Worm (Caenorhabditis elegans): ENCODE data around the gene K09D9.3.

K09D9.3 gene

ce11 chrV:4019188-4019587 lies at the start of gene K09D9.3:
Gene K09D9.3, plus strand, starts transcription at chrV:4019488.
- TF ChIP-seq snpc-4 (tag; optimal IDR thresholded peaks at IDR 0.05) (no peak), elt-3 (tag; optimal IDR thresholded peaks at IDR 0.05) (no peak), hmg-11 (tag; optimal IDR thresholded peaks at IDR 0.05) (no peak), nhr-12 (tag; optimal IDR thresholded peaks at IDR 0.05) (no peak), R02D3.7 (tag; optimal IDR thresholded peaks at IDR 0.05) (no peak), eor-1 (tag; optimal IDR thresholded peaks at IDR 0.05) (no peak), elt-1 (tag; optimal IDR thresholded peaks at IDR 0.05) (no peak), lsy-12 (tag; optimal IDR thresholded peaks at IDR 0.05) (no peak), zag-1 (tag; optimal IDR thresholded peaks at IDR 0.05) (no peak), ceh-82 (tag; optimal IDR thresholded peaks at IDR 0.05) (no peak)

ce11 chrV:3969664-3970063 lies 49.6 kb upstream of the K09D9.3 start:
- TF ChIP-seq elt-2 (tag; optimal IDR thresholded peaks at IDR 0.05) = peak; percentile 23
- no peak for TF ChIP-seq ama-1 (optimal IDR thresholded peaks at IDR 0.05)
- no peak for TF ChIP-seq eor-1 (tag; optimal IDR thresholded peaks at IDR 0.05)
- TF ChIP-seq nfya-1 (tag; optimal IDR thresholded peaks at IDR 0.05; ENCODE audit: insufficient read depth) = no peak
- TF ChIP-seq nhr-12 (tag; optimal IDR thresholded peaks at IDR 0.05) = no peak
- no peak for TF ChIP-seq fkh-10 (GFP tag; optimal IDR thresholded peaks at IDR 0.05)
- no peak for TF ChIP-seq nhr-11 (tag; optimal IDR thresholded peaks at IDR 0.05)

- TF ChIP-seq pha-4 (tag; optimal IDR thresholded peaks at IDR 0.05) = peak; percentile 10
- peak; percentile 80 for TF ChIP-seq elt-2 (tag; optimal IDR thresholded peaks at IDR 0.05)
- TF ChIP-seq ama-1 (optimal IDR thresholded peaks at IDR 0.05) = no peak
- TF ChIP-seq nhr-23 (tag; optimal IDR thresholded peaks at IDR 0.05) = no peak
- peak; percentile 71 for TF ChIP-seq pqm-1 (tag; optimal IDR thresholded peaks at IDR 0.05)
- TF ChIP-seq nhr-77 (tag; optimal IDR thresholded peaks at IDR 0.05) = no peak
These were observed 48.9 kb upstream of the K09D9.3 start, which contains the start of gene cyp-34A9 for ce11 chrV:3970410-3970809. Gene cyp-34A9, minus strand, starts transcription at chrV:3970540.

ce11 chrV:3972846-3973245 lies 46.4 kb upstream of the K09D9.3 start, which contains the start of gene cyp-34A10:
Gene cyp-34A10, minus strand, starts transcription at chrV:3972991.
- TF ChIP-seq ceh-28 (tag; optimal IDR thresholded peaks at IDR 0.05) (no peak), daf-12 (tag; optimal IDR thresholded peaks at IDR 0.05) (no peak), fkh-10 (GFP tag; optimal IDR thresholded peaks at IDR 0.05) (no peak), nhr-237 (tag; optimal IDR thresholded peaks at IDR 0.05) (no peak), egl-27 (tag; optimal IDR thresholded peaks at IDR 0.05) (no peak)

- TF ChIP-seq egl-5 (tag; optimal IDR thresholded peaks at IDR 0.05) (no peak), ama-1 (optimal IDR thresholded peaks at IDR 0.05) (no peak), jun-1 (tag; optimal IDR thresholded peaks at IDR 0.05) (no peak), R02D3.7 (tag; optimal IDR thresholded peaks at IDR 0.05) (no peak), ceh-28 (tag; optimal IDR thresholded peaks at IDR 0.05) (no peak), elt-3 (tag; optimal IDR thresholded peaks at IDR 0.05) (no peak), elt-2 (tag; optimal IDR thresholded peaks at IDR 0.05) (no peak), nfya-1 (tag; optimal IDR thresholded peaks at IDR 0.05; ENCODE audit: insufficient read depth) (no peak), ceh-16 (tag; optimal IDR thresholded peaks at IDR 0.05) (no peak), ztf-11 (tag; optimal IDR thresholded peaks at IDR 0.05) (no peak), lin-39 (tag; optimal IDR thresholded peaks at IDR 0.05) (no peak), fos-1 (tag; optimal IDR thresholded peaks at IDR 0.05) (no peak), sea-2 (GFP tag; optimal IDR thresholded peaks at IDR 0.05) (no peak), fkh-10 (GFP tag; optimal IDR thresholded peaks at IDR 0.05) (no peak), pqm-1 (tag; optimal IDR thresholded peaks at IDR 0.05) (no peak), zag-1 (tag; optimal IDR thresholded peaks at IDR 0.05) (no peak), nhr-28 (tag; optimal IDR thresholded peaks at IDR 0.05) (no peak), aly-2 (tag; optimal IDR thresholded peaks at IDR 0.05) (no peak)
These were observed 44.9 kb upstream of the K09D9.3 start, which contains the start of gene str-82 for ce11 chrV:3974361-3974760. Gene str-82, plus strand, starts transcription at chrV:3974661.

- TF ChIP-seq zag-1 (tag; optimal IDR thresholded peaks at IDR 0.05) (no peak), lsy-12 (tag; optimal IDR thresholded peaks at IDR 0.05) (no peak), fkh-10 (GFP tag; optimal IDR thresholded peaks at IDR 0.05) (no peak), nhr-43 (tag; optimal IDR thresholded peaks at IDR 0.05; ENCODE audit: poor library complexity, severe bottlenecking) (no peak), mdl-1 (tag; optimal IDR thresholded peaks at IDR 0.05) (no peak), nhr-11 (tag; optimal IDR thresholded peaks at IDR 0.05) (no peak), ZK546.5 (tag; optimal IDR thresholded peaks at IDR 0.05) (no peak), nhr-237 (tag; optimal IDR thresholded peaks at IDR 0.05) (no peak), elt-2 (tag; optimal IDR thresholded peaks at IDR 0.05) (no peak), nhr-67 (tag; optimal IDR thresholded peaks at IDR 0.05) (no peak), egl-5 (tag; optimal IDR thresholded peaks at IDR 0.05) (no peak)
These were observed 42.3 kb upstream of the K09D9.3 start, which contains the start of gene str-83 for ce11 chrV:3976964-3977363. Gene str-83, plus strand, starts transcription at chrV:3977264.
